Worm (Caenorhabditis elegans) whole organism, late embryonic: ENCODE measurements around the gene dbn-1.

ENCODE experiments used
- C08G9.2 ChIP-seq: sonication (generic microtip); optimal IDR thresholded peaks from 2 replicates; lab custom pipeline; 2016; ENCODE audit warnings: mild to moderate bottlenecking, missing genetic modification characterization, moderate library complexity, missing compliant biosample characterization
- K09A11.1 ChIP-seq: sonication (generic microtip); optimal IDR thresholded peaks from 2 replicates; lab custom pipeline; 2017; ENCODE audit warnings: antibody characterized with exemption, mild to moderate bottlenecking, missing genetic modification characterization, missing compliant biosample characterization; ENCODE audit not compliant: insufficient read depth
- Y22D7AL.16 ChIP-seq: sonication (generic microtip); optimal IDR thresholded peaks from 2 replicates; lab custom pipeline; 2016; ENCODE audit warnings: missing genetic modification characterization, missing compliant biosample characterization
- ama-1 ChIP-seq: fragments of 150-350 bp; optimal IDR thresholded peaks from 2 replicates; lab custom pipeline; 2014
- ceh-18 ChIP-seq: sonication (generic microtip); optimal IDR thresholded peaks from 2 replicates; lab custom pipeline; 2016; ENCODE audit warnings: missing genetic modification characterization, missing compliant biosample characterization
- ceh-19 ChIP-seq: fragments of 200-800 bp; sonication (Bioruptor generic); optimal IDR thresholded peaks from 2 replicates; lab custom pipeline; 2018; ENCODE audit warnings: mild to moderate bottlenecking, missing genetic modification characterization, missing compliant biosample characterization
- ceh-22 ChIP-seq: sonication (generic microtip); optimal IDR thresholded peaks from 2 replicates; lab custom pipeline; 2017; ENCODE audit warnings: missing biosample characterization, missing genetic modification characterization
- ceh-24 ChIP-seq: sonication (generic microtip); optimal IDR thresholded peaks from 2 replicates; lab custom pipeline; 2016; ENCODE audit warnings: mild to moderate bottlenecking, missing genetic modification characterization, missing compliant biosample characterization
- ceh-30 ChIP-seq: fragments of 150-350 bp; optimal IDR thresholded peaks from 2 replicates; lab custom pipeline; 2014; ENCODE audit warnings: missing biosample characterization, missing genetic modification characterization
- ceh-31 ChIP-seq: sonication (generic microtip); optimal IDR thresholded peaks from 2 replicates; lab custom pipeline; 2016; ENCODE audit warnings: missing genetic modification characterization, missing compliant biosample characterization
- ceh-34 ChIP-seq: sonication (generic microtip); optimal IDR thresholded peaks from 2 replicates; lab custom pipeline; 2016; ENCODE audit warnings: mild to moderate bottlenecking, missing genetic modification characterization, missing compliant biosample characterization
- ceh-45 ChIP-seq: fragments of 200-800 bp; sonication (Bioruptor generic); IDR thresholded peaks from 2 replicates; pipeline ENCODE4 v1.3.6; 2022; ENCODE audit warnings: missing genetic modification reagents, missing genetic modification characterization, missing compliant biosample characterization
- che-1 ChIP-seq: sonication (generic microtip); optimal IDR thresholded peaks from 2 replicates; lab custom pipeline; 2016; ENCODE audit warnings: mild to moderate bottlenecking, missing genetic modification characterization, missing compliant biosample characterization
- dmd-4 ChIP-seq: sonication (generic microtip); optimal IDR thresholded peaks from 2 replicates; lab custom pipeline; 2016; ENCODE audit warnings: borderline replicate concordance, missing genetic modification characterization, missing compliant biosample characterization
- dve-1 ChIP-seq: sonication (generic microtip); optimal IDR thresholded peaks from 2 replicates; lab custom pipeline; 2017; ENCODE audit warnings: antibody characterized with exemption, mild to moderate bottlenecking, missing genetic modification characterization, missing compliant biosample characterization
- elt-4 ChIP-seq: sonication (generic microtip); optimal IDR thresholded peaks from 2 replicates; lab custom pipeline; 2016; ENCODE audit warnings: missing genetic modification characterization, missing compliant biosample characterization
- eyg-1 ChIP-seq: sonication (generic microtip); optimal IDR thresholded peaks from 2 replicates; lab custom pipeline; 2016; ENCODE audit warnings: missing genotype, missing genetic modification characterization, missing compliant biosample characterization
- fkh-6 ChIP-seq: sonication (generic microtip); optimal IDR thresholded peaks from 2 replicates; lab custom pipeline; 2016; ENCODE audit warnings: missing genetic modification characterization, missing compliant biosample characterization
- gmeb-2 ChIP-seq: sonication (generic microtip); optimal IDR thresholded peaks from 2 replicates; lab custom pipeline; 2016; ENCODE audit warnings: missing genetic modification characterization, inconsistent platforms, missing compliant biosample characterization
- hlh-15 ChIP-seq: sonication (generic microtip); optimal IDR thresholded peaks from 2 replicates; lab custom pipeline; 2016; ENCODE audit warnings: missing genetic modification characterization, missing compliant biosample characterization
- hlh-30 ChIP-seq: sonication (generic microtip); optimal IDR thresholded peaks from 2 replicates; lab custom pipeline; 2017; ENCODE audit warnings: antibody characterized with exemption, missing genetic modification characterization, missing compliant biosample characterization; ENCODE audit not compliant: insufficient read depth
- hlh-6 ChIP-seq: sonication (generic microtip); optimal IDR thresholded peaks from 2 replicates; lab custom pipeline; 2016; ENCODE audit warnings: missing genotype, missing genetic modification characterization, missing compliant biosample characterization
- madf-2 ChIP-seq: sonication (generic microtip); optimal IDR thresholded peaks from 2 replicates; lab custom pipeline; 2017; ENCODE audit warnings: missing genetic modification characterization, missing compliant biosample characterization
- mec-3 ChIP-seq: sonication (generic microtip); optimal IDR thresholded peaks from 2 replicates; lab custom pipeline; 2016; ENCODE audit warnings: borderline replicate concordance, missing genetic modification characterization, missing compliant biosample characterization
- nfya-1 ChIP-seq: sonication (generic microtip); optimal IDR thresholded peaks from 2 replicates; lab custom pipeline; 2017; ENCODE audit warnings: missing genetic modification characterization, mild to moderate bottlenecking, missing compliant biosample characterization, antibody characterized with exemption, moderate library complexity
- nhr-11 ChIP-seq: fragments of 150-350 bp; optimal IDR thresholded peaks from 2 replicates; lab custom pipeline; 2014; ENCODE audit warnings: missing biosample characterization, missing genetic modification characterization
- pha-4 ChIP-seq: fragments of 150-350 bp; optimal IDR thresholded peaks from 2 replicates; lab custom pipeline; 2018; ENCODE audit warnings: missing biosample characterization, missing genetic modification reagents, missing genetic modification characterization
- pqm-1 ChIP-seq: sonication (generic microtip); optimal IDR thresholded peaks from 2 replicates; lab custom pipeline; 2016; ENCODE audit warnings: missing genetic modification characterization, missing compliant biosample characterization
- pros-1 ChIP-seq: fragments of 150-350 bp; optimal IDR thresholded peaks from 2 replicates; lab custom pipeline; 2014; ENCODE audit warnings: missing biosample characterization, missing genetic modification reagents, missing genetic modification characterization
- ref-2 ChIP-seq: sonication (generic microtip); optimal IDR thresholded peaks from 2 replicates; lab custom pipeline; 2016; ENCODE audit warnings: missing genetic modification characterization, missing compliant biosample characterization
- sdc-2 ChIP-seq: sonication (generic microtip); optimal IDR thresholded peaks from 2 replicates; lab custom pipeline; 2016; ENCODE audit warnings: missing genotype, missing genetic modification characterization, missing compliant biosample characterization
- tbx-2 ChIP-seq: sonication (generic microtip); optimal IDR thresholded peaks from 2 replicates; lab custom pipeline; 2016; ENCODE audit warnings: missing genetic modification characterization, missing compliant biosample characterization
- unc-3 ChIP-seq, 2 experiments: fragments of 200-800 bp in 1 of 2; sonication (Bioruptor generic) in 1 of 2; sonication (generic microtip) in 1 of 2; conservative IDR thresholded peaks in 1 of 2; optimal IDR thresholded peaks in 1 of 2; 2 replicates each; pipeline versions ENCODE4 v1.3.6 to Lab custom; 2016 to 2022; ENCODE audit warnings: missing compliant biosample characterization in 2 of 2, missing genetic modification characterization in 2 of 2, missing genetic modification reagents in 1 of 2
- unc-42 ChIP-seq: sonication (generic microtip); optimal IDR thresholded peaks from 2 replicates; lab custom pipeline; 2016; ENCODE audit warnings: missing genotype, missing genetic modification characterization, missing compliant biosample characterization
- unc-55 ChIP-seq: sonication (generic microtip); optimal IDR thresholded peaks from 2 replicates; lab custom pipeline; 2017; ENCODE audit warnings: missing biosample characterization, missing genetic modification reagents, missing genetic modification characterization
- unc-86 ChIP-seq: sonication (generic microtip); optimal IDR thresholded peaks from 2 replicates; lab custom pipeline; 2016; ENCODE audit warnings: missing genetic modification characterization, missing compliant biosample characterization
- zip-5 ChIP-seq: sonication (generic microtip); optimal IDR thresholded peaks from 2 replicates; lab custom pipeline; 2016; ENCODE audit warnings: missing genetic modification characterization, missing compliant biosample characterization

Gene dbn-1

ce11 chrIII:13719247-13719758, 42.6 kb downstream of the dbn-1 start:
- TF ChIP-seq ceh-18 (tag; lab: Kevin White, UChicago) (peak; percentile 26), fkh-6 (no peak), tbx-2 (peak; percentile 22), hlh-30 (tag; lab: Kevin White, UChicago) (peak; percentile 56)

- TF ChIP-seq ceh-22 (tag; lab: Kevin White, UChicago) = peak; percentile 6
- TF ChIP-seq ceh-30 (tag; lab: Kevin White, UChicago) = no peak
Observed at ce11 chrIII:13718403-13718969, 43.4 kb downstream of the dbn-1 start.

- TF ChIP-seq C08G9.2 = no peak
- no peak for TF ChIP-seq ceh-45 (GFP tag; lab: Robert Waterston, UW)
- TF ChIP-seq mec-3 (tag; lab: Kevin White, UChicago) = no peak
- no peak for TF ChIP-seq pha-4 (tag; lab: Kevin White, UChicago)
- TF ChIP-seq madf-2 = peak; percentile 2
- no peak for TF ChIP-seq hlh-6 (tag; lab: Kevin White, UChicago)
- peak; percentile 23 for TF ChIP-seq pros-1 (tag; lab: Kevin White, UChicago)
- TF ChIP-seq ceh-34 (tag; lab: Kevin White, UChicago) = no peak
- no peak for TF ChIP-seq gmeb-2 (tag; lab: Kevin White, UChicago)
- TF ChIP-seq unc-55 (GFP tag; lab: Kevin White, UChicago) = peak; percentile 34
- no peak for TF ChIP-seq ref-2
- TF ChIP-seq tbx-2 = peak; percentile 33
- TF ChIP-seq ceh-19 = peak; percentile 58
- peak; percentile 73 for TF ChIP-seq nfya-1 (tag; lab: Kevin White, UChicago)
- TF ChIP-seq dve-1 = peak; percentile 1
- TF ChIP-seq ama-1 = peak; percentile 14
- TF ChIP-seq hlh-30 (tag; lab: Kevin White, UChicago) = peak; percentile 54
- no peak for TF ChIP-seq unc-3 (GFP tag; conservative IDR thresholded peaks at IDR 0.05; lab: Robert Waterston, UW)
- TF ChIP-seq unc-3 (tag; optimal IDR thresholded peaks at IDR 0.05; lab: Kevin White, UChicago) = no peak
- TF ChIP-seq ceh-31 (tag; lab: Kevin White, UChicago) = peak; percentile 33
- no peak for TF ChIP-seq eyg-1 (tag; lab: Kevin White, UChicago)
- TF ChIP-seq unc-42 (tag; lab: Kevin White, UChicago) = no peak
- no peak for TF ChIP-seq zip-5
- TF ChIP-seq pqm-1 = no peak
- TF ChIP-seq che-1 (tag; lab: Kevin White, UChicago) = no peak
Observed at ce11 chrIII:13717505-13717904, 44.4 kb downstream of the dbn-1 start.

- no peak for TF ChIP-seq nfya-1 (tag; lab: Kevin White, UChicago)
- no peak for TF ChIP-seq nhr-11 (tag; lab: Kevin White, UChicago)
- no peak for TF ChIP-seq ceh-31 (tag; lab: Kevin White, UChicago)
- no peak for TF ChIP-seq K09A11.1 (tag; lab: Kevin White, UChicago)
- no peak for TF ChIP-seq unc-86 (tag; lab: Kevin White, UChicago)
- no peak for TF ChIP-seq fkh-6
- TF ChIP-seq elt-4 = no peak
- no peak for TF ChIP-seq dmd-4
- TF ChIP-seq sdc-2 (tag; lab: Kevin White, UChicago) = no peak
- no peak for TF ChIP-seq ceh-24 (tag; lab: Kevin White, UChicago)
- TF ChIP-seq ceh-34 (tag; lab: Kevin White, UChicago) = no peak
- no peak for TF ChIP-seq Y22D7AL.16
- TF ChIP-seq hlh-15 (tag; lab: Kevin White, UChicago) = no peak
Observed at ce11 chrIII:13716831-13717230, 45.0 kb downstream of the dbn-1 start.
